Fruit fly (Drosophila melanogaster) whole organism, prepupa: ENCODE data around the gene sw.
"Not testable (repeated sequence)": the region's sequence is repeated elsewhere in the genome, so short reads cannot be mapped to it uniquely, and the experiment has no call there.

Experiments used
- CG7368 ChIP-seq: fragments of 200-800 bp; sonication (Bioruptor generic); optimal IDR thresholded peaks from 3 replicates; lab custom pipeline; 2016; ENCODE audit warnings: missing biosample characterization, missing genetic modification characterization
- Eip78C ChIP-seq: fragments of 200-800 bp; sonication (Bioruptor generic); peaks from one replicate; lab custom pipeline; 2016; ENCODE audit warnings: missing biosample characterization, missing genetic modification characterization
- Hr4 ChIP-seq: fragments of 200-800 bp; sonication (Bioruptor generic); optimal IDR thresholded peaks from 3 replicates; lab custom pipeline; 2016; ENCODE audit warnings: missing biosample characterization, missing genetic modification characterization
- OdsH ChIP-seq: fragments of 200-800 bp; sonication (Bioruptor generic); optimal IDR thresholded peaks from 3 replicates; lab custom pipeline; 2016; ENCODE audit warnings: missing biosample characterization, missing genetic modification characterization

dm6 chrX:20186387-20186786 lies 49.8 kb downstream of the sw start, which contains the start of gene Sdic2:
- TF ChIP-seq CG7368 (GFP tag; lab: Kevin White, UChicago); OdsH; Eip78C; Hr4 (GFP tag; lab: Kevin White, UChicago): not testable (repeated sequence)
